Worm (Caenorhabditis elegans) whole organism, L4/young adult: ENCODE data around the gene F08G2.5.

ENCODE experiments used
- W03F9.2 ChIP-seq: fragments of 150-350 bp; optimal IDR thresholded peaks from 2 replicates; lab custom pipeline; 2014; ENCODE audit warnings: missing biosample characterization, missing genetic modification characterization
- dao-5 ChIP-seq: sonication (generic microtip); optimal IDR thresholded peaks from 2 replicates; lab custom pipeline; 2016; ENCODE audit warnings: missing genotype, missing genetic modification characterization, moderate library complexity, missing compliant biosample characterization
- him-1 ChIP-seq: sonication (generic microtip); optimal IDR thresholded peaks from 2 replicates; lab custom pipeline; 2016; ENCODE audit warnings: missing genotype, missing genetic modification reagents, missing genetic modification characterization, missing compliant biosample characterization

DNA sequence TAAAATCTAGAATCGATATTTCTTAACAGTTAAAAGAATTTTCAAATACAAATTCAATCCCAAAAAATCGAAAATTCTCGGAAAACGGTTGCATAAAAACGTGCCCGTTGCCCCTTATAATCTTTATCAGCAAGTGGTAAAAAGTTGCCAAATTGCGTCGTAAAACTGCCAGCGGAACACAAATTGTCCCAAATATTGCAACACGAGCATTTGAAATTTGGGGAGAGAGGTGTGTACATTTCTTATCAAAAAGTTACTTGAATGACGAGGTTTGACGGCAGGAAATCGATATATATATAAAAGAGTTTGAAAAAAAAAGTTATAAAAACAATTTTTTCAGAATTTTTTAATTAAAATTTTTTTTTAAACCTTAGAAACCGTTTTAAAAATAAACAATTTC, 12.6 kb upstream of the F08G2.5 start:
- TF ChIP-seq him-1 (tag; lab: Kevin White, UChicago) (no peak), dao-5 (tag; lab: Kevin White, UChicago) (no peak), W03F9.2 (tag; lab: Kevin White, UChicago) (no peak)
